Fruit fly (Drosophila melanogaster) whole organism, embryonic: ENCODE data around the gene CG6766.

Source experiments
- ATbp ChIP-seq: fragments of 200-800 bp; sonication (Bioruptor generic); optimal IDR thresholded peaks from 2 replicates; lab custom pipeline; 2017; ENCODE audit warnings: missing biosample characterization, mild to moderate bottlenecking, missing genetic modification characterization, missing genetic modification reagents
- Atf-2 ChIP-seq: fragments of 200-800 bp; sonication (Bioruptor generic); optimal IDR thresholded peaks from 2 replicates; lab custom pipeline; 2016; ENCODE audit warnings: missing biosample characterization, missing genetic modification characterization
- CG1024 ChIP-seq: fragments of 200-800 bp; sonication (Bioruptor generic); IDR thresholded peaks from 2 replicates; pipeline ENCODE4 v1.3.6; 2022; ENCODE audit warnings: missing biosample characterization, missing genetic modification characterization
- CG10366 ChIP-seq: fragments of 200-800 bp; sonication (Bioruptor generic); IDR thresholded peaks from 2 replicates; pipeline ENCODE4 v1.3.6; 2022; ENCODE audit warnings: missing biosample characterization, missing genetic modification characterization
- CG10543 ChIP-seq: fragments of 200-800 bp; sonication (Bioruptor generic); optimal IDR thresholded peaks from 3 replicates; lab custom pipeline; 2017; ENCODE audit warnings: missing biosample characterization, mild to moderate bottlenecking, missing genetic modification characterization, moderate library complexity
- CG10959 ChIP-seq: fragments of 200-800 bp; sonication (Bioruptor generic); IDR thresholded peaks from 2 replicates; pipeline ENCODE4 v1.3.6; 2022; ENCODE audit warnings: missing biosample characterization, missing genetic modification characterization
- CG11093 ChIP-seq: fragments of 200-800 bp; sonication (Bioruptor generic); IDR thresholded peaks from 3 replicates; pipeline ENCODE4 v1.3.6; 2022; ENCODE audit warnings: missing biosample characterization, missing genetic modification characterization
- CG11696 ChIP-seq: fragments of 200-800 bp; sonication (Bioruptor generic); IDR thresholded peaks from 2 replicates; pipeline ENCODE4 v1.3.6; 2022; ENCODE audit warnings: missing biosample characterization, missing genetic modification characterization
- CG12219 ChIP-seq: fragments of 200-800 bp; sonication (Bioruptor generic); optimal IDR thresholded peaks from 3 replicates; lab custom pipeline; 2018; ENCODE audit warnings: missing biosample characterization, mild to moderate bottlenecking, missing genetic modification characterization
- CG12659 ChIP-seq: fragments of 200-800 bp; sonication (Bioruptor generic); optimal IDR thresholded peaks from 3 replicates; lab custom pipeline; 2017; ENCODE audit warnings: mild to moderate bottlenecking, missing biosample characterization, missing genetic modification reagents, missing genetic modification characterization
- CG12744 ChIP-seq: fragments of 200-800 bp; sonication (Bioruptor generic); optimal IDR thresholded peaks from 2 replicates; lab custom pipeline; 2016; ENCODE audit warnings: missing biosample characterization, missing genetic modification characterization
- CG13296 ChIP-seq: fragments of 200-800 bp; sonication (Bioruptor generic); optimal IDR thresholded peaks from 3 replicates; lab custom pipeline; 2018; ENCODE audit warnings: missing biosample characterization, mild to moderate bottlenecking, missing genetic modification characterization
- CG13624 ChIP-seq: fragments of 200-800 bp; sonication (Bioruptor generic); optimal IDR thresholded peaks from 2 replicates; lab custom pipeline; 2016; ENCODE audit warnings: missing biosample characterization, missing genetic modification characterization
- CG13894 ChIP-seq: fragments of 200-800 bp; sonication (Bioruptor generic); optimal IDR thresholded peaks from 3 replicates; lab custom pipeline; 2018; ENCODE audit warnings: missing biosample characterization, mild to moderate bottlenecking, missing genetic modification characterization, moderate library complexity
- CG1832 ChIP-seq: fragments of 200-800 bp; sonication (Bioruptor generic); optimal IDR thresholded peaks from 2 replicates; lab custom pipeline; 2017; ENCODE audit warnings: missing biosample characterization, mild to moderate bottlenecking, missing genetic modification characterization, inconsistent platforms
- CG2129 ChIP-seq: fragments of 200-800 bp; sonication (Bioruptor generic); IDR thresholded peaks from 2 replicates; pipeline ENCODE4 v1.3.6; 2022; ENCODE audit warnings: missing biosample characterization, missing genetic modification characterization; ENCODE audit not compliant: partially characterized antibody
- CG2678 ChIP-seq: fragments of 200-800 bp; sonication (Bioruptor generic); optimal IDR thresholded peaks from 3 replicates; lab custom pipeline; 2019; ENCODE audit warnings: missing biosample characterization, mild to moderate bottlenecking, missing genetic modification characterization, moderate library complexity
- CG3065 ChIP-seq: fragments of 200-800 bp; sonication (Bioruptor generic); optimal IDR thresholded peaks from 2 replicates; lab custom pipeline; 2016; ENCODE audit warnings: missing biosample characterization, missing genetic modification characterization
- CG31365 ChIP-seq: fragments of 200-800 bp; sonication (Bioruptor generic); optimal IDR thresholded peaks from 2 replicates; lab custom pipeline; 2018; ENCODE audit warnings: missing biosample characterization, mild to moderate bottlenecking, missing genetic modification characterization
- CG31441 ChIP-seq: fragments of 200-800 bp; sonication (Bioruptor generic); IDR thresholded peaks from 2 replicates; pipeline ENCODE4 v1.3.6; 2022; ENCODE audit warnings: missing biosample characterization, missing genetic modification characterization
- CG3407 ChIP-seq: fragments of 200-800 bp; sonication (Bioruptor generic); optimal IDR thresholded peaks from 2 replicates; lab custom pipeline; 2018; ENCODE audit warnings: missing biosample characterization, mild to moderate bottlenecking, missing genetic modification characterization
- CG4282 ChIP-seq: fragments of 200-800 bp; sonication (Bioruptor generic); optimal IDR thresholded peaks from 2 replicates; lab custom pipeline; 2016; ENCODE audit warnings: missing biosample characterization, missing genetic modification characterization
- CG4707 ChIP-seq: fragments of 200-800 bp; sonication (Bioruptor generic); optimal IDR thresholded peaks from 2 replicates; lab custom pipeline; 2018; ENCODE audit warnings: missing biosample characterization, mild to moderate bottlenecking, missing genetic modification characterization, moderate library complexity
- CG4820 ChIP-seq: fragments of 200-800 bp; sonication (Bioruptor generic); optimal IDR thresholded peaks from 3 replicates; lab custom pipeline; 2016; ENCODE audit warnings: missing biosample characterization, missing genetic modification characterization
- CG5180 ChIP-seq: fragments of 200-800 bp; sonication (Bioruptor generic); optimal IDR thresholded peaks from 3 replicates; lab custom pipeline; 2017; ENCODE audit warnings: missing biosample characterization, missing genetic modification characterization, mild to moderate bottlenecking, moderate library complexity, missing genetic modification reagents
- CG6854 ChIP-seq: fragments of 200-800 bp; sonication (Bioruptor generic); optimal IDR thresholded peaks from 3 replicates; lab custom pipeline; 2017; ENCODE audit warnings: missing biosample characterization, mild to moderate bottlenecking, missing genetic modification characterization
- CG7786 ChIP-seq: fragments of 200-800 bp; sonication (Bioruptor generic); optimal IDR thresholded peaks from 2 replicates; lab custom pipeline; 2016; ENCODE audit warnings: missing biosample characterization, missing genetic modification characterization
- D19A ChIP-seq: fragments of 200-800 bp; optimal IDR thresholded peaks from 3 replicates; lab custom pipeline; 2019; ENCODE audit warnings: missing biosample characterization, mild to moderate bottlenecking, missing genetic modification characterization, moderate library complexity
- Dip3 ChIP-seq: fragments of 200-800 bp; sonication (Bioruptor generic); optimal IDR thresholded peaks from 3 replicates; lab custom pipeline; 2016; ENCODE audit warnings: missing biosample characterization, missing genetic modification characterization
- Dll ChIP-seq: fragments of 200-800 bp; sonication (Bioruptor generic); IDR thresholded peaks from 4 replicates; pipeline ENCODE4 v1.3.6; 2022; ENCODE audit warnings: missing biosample characterization, missing genetic modification characterization; ENCODE audit not compliant: partially characterized antibody
- Ets65A ChIP-seq: fragments of 200-800 bp; sonication (Bioruptor generic); peaks from one replicate; lab custom pipeline; 2016; ENCODE audit warnings: missing biosample characterization, missing genetic modification characterization
- HmgZ ChIP-seq: fragments of 200-800 bp; sonication (Bioruptor generic); optimal IDR thresholded peaks from 2 replicates; lab custom pipeline; 2018; ENCODE audit warnings: missing biosample characterization, mild to moderate bottlenecking, missing genetic modification characterization
- Hmx ChIP-seq: fragments of 200-800 bp; sonication (Bioruptor generic); optimal IDR thresholded peaks from 2 replicates; lab custom pipeline; 2016; ENCODE audit warnings: missing biosample characterization, missing genetic modification characterization
- NK7.1 ChIP-seq: fragments of 200-800 bp; sonication (Bioruptor generic); optimal IDR thresholded peaks from 3 replicates; lab custom pipeline; 2016; ENCODE audit warnings: missing biosample characterization, missing genetic modification characterization
- Neu2 ChIP-seq: fragments of 200-800 bp; sonication (Bioruptor generic); optimal IDR thresholded peaks from 3 replicates; lab custom pipeline; 2016; ENCODE audit warnings: missing biosample characterization, missing genetic modification characterization, borderline replicate concordance
- Nf-YC ChIP-seq: fragments of 200-800 bp; optimal IDR thresholded peaks from 3 replicates; lab custom pipeline; 2019; ENCODE audit warnings: missing biosample characterization, mild to moderate bottlenecking, missing genetic modification characterization, moderate library complexity
- Oaz ChIP-seq: fragments of 200-800 bp; sonication (Bioruptor generic); IDR thresholded peaks from 2 replicates; pipeline ENCODE4 v1.3.6; 2022; ENCODE audit warnings: missing biosample characterization, missing genetic modification characterization
- Sin3A ChIP-seq: fragments of >200 bp; optimal IDR thresholded peaks from 2 replicates; lab custom pipeline; 2018
- ab ChIP-seq: fragments of 200-800 bp; sonication (Bioruptor generic); optimal IDR thresholded peaks from 2 replicates; lab custom pipeline; 2016; ENCODE audit warnings: missing biosample characterization, missing genetic modification characterization
- bigmax ChIP-seq: fragments of 200-800 bp; sonication (Bioruptor generic); optimal IDR thresholded peaks from 2 replicates; lab custom pipeline; 2018; ENCODE audit warnings: missing biosample characterization, mild to moderate bottlenecking, missing genetic modification characterization
- btn ChIP-seq: fragments of 200-800 bp; sonication (Bioruptor generic); optimal IDR thresholded peaks from 2 replicates; lab custom pipeline; 2016; ENCODE audit warnings: missing biosample characterization, missing genetic modification characterization
- fd64A ChIP-seq: fragments of 200-800 bp; sonication (Bioruptor generic); optimal IDR thresholded peaks from 3 replicates; lab custom pipeline; 2018; ENCODE audit warnings: missing biosample characterization, mild to moderate bottlenecking, missing genetic modification characterization
- ham ChIP-seq: fragments of 200-800 bp; sonication (Bioruptor generic); IDR thresholded peaks from 2 replicates; pipeline ENCODE4 v1.3.6; 2022; ENCODE audit warnings: missing biosample characterization, missing genetic modification characterization
- ind ChIP-seq: fragments of 200-800 bp; sonication (Bioruptor generic); optimal IDR thresholded peaks from 3 replicates; lab custom pipeline; 2016; ENCODE audit warnings: missing biosample characterization, missing genetic modification characterization
- nerfin-2 ChIP-seq: fragments of 200-800 bp; sonication (Bioruptor generic); IDR thresholded peaks from 2 replicates; pipeline ENCODE4 v1.3.6; 2022; ENCODE audit warnings: missing biosample characterization, missing genetic modification characterization; ENCODE audit not compliant: partially characterized antibody
- oc ChIP-seq: fragments of 200-800 bp; sonication (Bioruptor generic); optimal IDR thresholded peaks from 2 replicates; lab custom pipeline; 2018; ENCODE audit warnings: missing biosample characterization, mild to moderate bottlenecking, missing genetic modification characterization, moderate library complexity
- prd ChIP-seq, 3 experiments: fragments of >200 bp in 2 of 3; fragments of 200-800 bp in 1 of 3; sonication (Bioruptor generic) in 1 of 3; optimal IDR thresholded peaks in 2 of 3; IDR thresholded peaks in 1 of 3; 2 replicates in 2 of 3; 3 replicates in 1 of 3; pipeline versions ENCODE4 v1.3.6 to Lab custom; 2017 to 2022; ENCODE audit warnings: missing biosample characterization in 1 of 3, missing genetic modification characterization in 1 of 3
- salm ChIP-seq: fragments of 200-800 bp; sonication (Bioruptor generic); optimal IDR thresholded peaks from 2 replicates; lab custom pipeline; 2018; ENCODE audit warnings: missing biosample characterization, mild to moderate bottlenecking, missing genetic modification characterization
- seq ChIP-seq: fragments of 200-800 bp; sonication (Bioruptor generic); IDR thresholded peaks from 2 replicates; pipeline ENCODE4 v1.3.6; 2022; ENCODE audit warnings: missing biosample characterization, missing genetic modification characterization
- shn ChIP-seq: fragments of 200-800 bp; sonication (Bioruptor generic); optimal IDR thresholded peaks from 3 replicates; lab custom pipeline; 2016; ENCODE audit warnings: missing biosample characterization, missing genetic modification characterization
- slp2 ChIP-seq: fragments of 200-800 bp; sonication (Bioruptor generic); optimal IDR thresholded peaks from 2 replicates; lab custom pipeline; 2016; ENCODE audit warnings: missing biosample characterization, missing genetic modification characterization
- trh ChIP-seq: fragments of 200-800 bp; sonication (Bioruptor generic); optimal IDR thresholded peaks from 2 replicates; lab custom pipeline; 2016; ENCODE audit warnings: missing biosample characterization, missing genetic modification characterization

The CG6766 gene

dm6 chr2L:12049133-12049532, 8.6 kb upstream of the CG6766 start, which contains the start of gene PLCXD (continued):
- TF ChIP-seq ind (GFP tag; lab: Kevin White, UChicago) (no peak), CG10959 (GFP tag; lab: Robert Waterston, UW) (no peak), btn (GFP tag; lab: Kevin White, UChicago) (no peak), HmgZ (no peak), CG13296 (GFP tag; lab: Kevin White, UChicago) (peak; percentile 10), Oaz (no peak), CG2129 (GFP tag; lab: Robert Waterston, UW) (no peak), CG12219 (GFP tag; lab: Kevin White, UChicago) (no peak), CG11696 (no peak), ab (no peak), Dll (GFP tag; lab: Robert Waterston, UW) (no peak), CG4820 (GFP tag; lab: Kevin White, UChicago) (no peak), bigmax (GFP tag; lab: Kevin White, UChicago) (no peak), prd (optimal IDR thresholded peaks at IDR 0.05; lab: Kevin White, UChicago) (no peak), prd (GFP tag; IDR thresholded peaks at IDR 0.05; lab: Robert Waterston, UW) (no peak), nerfin-2 (no peak), CG4707 (peak; percentile 36), CG31441 (GFP tag; lab: Robert Waterston, UW) (0 out of 2 replicates have a peak, but pooled peaks have one; percentile 32), CG11093 (GFP tag; lab: Robert Waterston, UW) (no peak), CG5180 (GFP tag; lab: Kevin White, UChicago) (peak; percentile 91), CG4282 (no peak), CG12744 (no peak), slp2 (GFP tag; lab: Kevin White, UChicago) (no peak), CG12659 (GFP tag; lab: Kevin White, UChicago) (no peak), Nf-YC (tag; lab: Kevin White, UChicago) (no peak), CG10543 (GFP tag; lab: Kevin White, UChicago) (no peak), shn (GFP tag; lab: Kevin White, UChicago) (no peak), Atf-2 (GFP tag; lab: Kevin White, UChicago) (no peak), NK7.1 (GFP tag; lab: Kevin White, UChicago) (no peak), Dip3 (GFP tag; lab: Kevin White, UChicago) (no peak), CG2678 (no peak), fd64A (GFP tag; lab: Kevin White, UChicago) (peak; percentile 34), oc (tag; lab: Kevin White, UChicago) (no peak), D19A (tag; lab: Kevin White, UChicago) (peak; percentile 14), CG3065 (no peak), CG13624 (no peak), CG1832 (no peak), CG10366 (no peak), Neu2 (GFP tag; lab: Kevin White, UChicago) (no peak), ATbp (GFP tag; lab: Kevin White, UChicago) (peak; percentile 57), CG3407 (GFP tag; lab: Kevin White, UChicago) (peak; percentile 39), CG31365 (tag; lab: Kevin White, UChicago) (no peak), salm (tag; lab: Kevin White, UChicago) (no peak), CG1024 (GFP tag; lab: Robert Waterston, UW) (no peak), trh (GFP tag; lab: Kevin White, UChicago) (no peak), Ets65A (GFP tag; lab: Kevin White, UChicago) (no peak), seq (GFP tag; lab: Robert Waterston, UW) (no peak), ham (GFP tag; lab: Robert Waterston, UW) (no peak), CG13894 (tag; lab: Kevin White, UChicago) (no peak), CG6854 (GFP tag; lab: Kevin White, UChicago) (no peak), Sin3A (lab: Kevin White, UChicago) (no peak), CG7786 (GFP tag; lab: Kevin White, UChicago) (no peak), Hmx (GFP tag; lab: Kevin White, UChicago) (no peak)
